Worm (Caenorhabditis elegans) whole organism, late embryonic: ENCODE data around the gene srab-23.

Source experiments
- C08G9.2 ChIP-seq: sonication (generic microtip); optimal IDR thresholded peaks from 2 replicates; lab custom pipeline; 2016; ENCODE audit warnings: mild to moderate bottlenecking, missing genetic modification characterization, moderate library complexity, missing compliant biosample characterization
- C38D4.7 ChIP-seq: fragments of 200-800 bp; sonication (Bioruptor generic); optimal IDR thresholded peaks from 2 replicates; lab custom pipeline; 2018; ENCODE audit warnings: mild to moderate bottlenecking, missing genetic modification characterization, moderate library complexity, missing compliant biosample characterization
- F13H6.1 ChIP-seq: sonication (generic microtip); optimal IDR thresholded peaks from 2 replicates; lab custom pipeline; 2016; ENCODE audit warnings: missing genetic modification characterization, missing compliant biosample characterization
- K02D7.2 ChIP-seq: sonication (generic microtip); optimal IDR thresholded peaks from 2 replicates; lab custom pipeline; 2017; ENCODE audit warnings: mild to moderate bottlenecking, missing genetic modification characterization, missing compliant biosample characterization
- T23F11.4 ChIP-seq: fragments of 200-800 bp; sonication (Bioruptor generic); optimal IDR thresholded peaks from 2 replicates; lab custom pipeline; 2018; ENCODE audit warnings: mild to moderate bottlenecking, missing genetic modification characterization, missing compliant biosample characterization
- ahr-1 ChIP-seq: sonication (generic microtip); optimal IDR thresholded peaks from 2 replicates; lab custom pipeline; 2016; ENCODE audit warnings: missing genetic modification characterization, missing compliant biosample characterization
- ama-1 ChIP-seq: fragments of 150-350 bp; optimal IDR thresholded peaks from 2 replicates; lab custom pipeline; 2014
- ceh-18 ChIP-seq: sonication (generic microtip); optimal IDR thresholded peaks from 2 replicates; lab custom pipeline; 2016; ENCODE audit warnings: missing genetic modification characterization, missing compliant biosample characterization
- ceh-19 ChIP-seq: fragments of 200-800 bp; sonication (Bioruptor generic); optimal IDR thresholded peaks from 2 replicates; lab custom pipeline; 2018; ENCODE audit warnings: mild to moderate bottlenecking, missing genetic modification characterization, missing compliant biosample characterization
- ceh-34 ChIP-seq: sonication (generic microtip); optimal IDR thresholded peaks from 2 replicates; lab custom pipeline; 2016; ENCODE audit warnings: mild to moderate bottlenecking, missing genetic modification characterization, missing compliant biosample characterization
- ceh-6 ChIP-seq: fragments of 200-800 bp; sonication (Bioruptor generic); optimal IDR thresholded peaks from 2 replicates; lab custom pipeline; 2018; ENCODE audit warnings: mild to moderate bottlenecking, missing genetic modification characterization, missing compliant biosample characterization
- ceh-9 ChIP-seq: sonication (generic microtip); optimal IDR thresholded peaks from 2 replicates; lab custom pipeline; 2016; ENCODE audit warnings: mild to moderate bottlenecking, missing genetic modification characterization, inconsistent platforms, missing compliant biosample characterization
- che-1 ChIP-seq: sonication (generic microtip); optimal IDR thresholded peaks from 2 replicates; lab custom pipeline; 2016; ENCODE audit warnings: mild to moderate bottlenecking, missing genetic modification characterization, missing compliant biosample characterization
- dmd-4 ChIP-seq: sonication (generic microtip); optimal IDR thresholded peaks from 2 replicates; lab custom pipeline; 2016; ENCODE audit warnings: borderline replicate concordance, missing genetic modification characterization, missing compliant biosample characterization
- dve-1 ChIP-seq: sonication (generic microtip); optimal IDR thresholded peaks from 2 replicates; lab custom pipeline; 2017; ENCODE audit warnings: antibody characterized with exemption, mild to moderate bottlenecking, missing genetic modification characterization, missing compliant biosample characterization
- eyg-1 ChIP-seq: sonication (generic microtip); optimal IDR thresholded peaks from 2 replicates; lab custom pipeline; 2016; ENCODE audit warnings: missing genotype, missing genetic modification characterization, missing compliant biosample characterization
- fax-1 ChIP-seq: sonication (generic microtip); optimal IDR thresholded peaks from 2 replicates; lab custom pipeline; 2016; ENCODE audit warnings: missing genotype, missing genetic modification characterization, missing compliant biosample characterization
- fkh-6 ChIP-seq: sonication (generic microtip); optimal IDR thresholded peaks from 2 replicates; lab custom pipeline; 2016; ENCODE audit warnings: missing genetic modification characterization, missing compliant biosample characterization
- gmeb-2 ChIP-seq: sonication (generic microtip); optimal IDR thresholded peaks from 2 replicates; lab custom pipeline; 2016; ENCODE audit warnings: missing genetic modification characterization, inconsistent platforms, missing compliant biosample characterization
- hlh-8 ChIP-seq: sonication (generic microtip); optimal IDR thresholded peaks from 2 replicates; lab custom pipeline; 2016; ENCODE audit warnings: missing genotype, missing genetic modification characterization, missing compliant biosample characterization
- lim-6 ChIP-seq: sonication (generic microtip); optimal IDR thresholded peaks from 2 replicates; lab custom pipeline; 2016; ENCODE audit warnings: missing genetic modification characterization, missing compliant biosample characterization
- lin-11 ChIP-seq: fragments of 200-800 bp; sonication (Bioruptor generic); optimal IDR thresholded peaks from 2 replicates; lab custom pipeline; 2018; ENCODE audit warnings: mild to moderate bottlenecking, missing genetic modification characterization, missing compliant biosample characterization
- nfya-1 ChIP-seq: sonication (generic microtip); optimal IDR thresholded peaks from 2 replicates; lab custom pipeline; 2017; ENCODE audit warnings: missing genetic modification characterization, mild to moderate bottlenecking, missing compliant biosample characterization, antibody characterized with exemption, moderate library complexity
- odd-2 ChIP-seq: sonication (generic microtip); optimal IDR thresholded peaks from 2 replicates; lab custom pipeline; 2017; ENCODE audit warnings: antibody characterized with exemption, mild to moderate bottlenecking, missing genetic modification characterization, missing compliant biosample characterization
- pat-9 ChIP-seq: fragments of 200-800 bp; sonication (Bioruptor generic); optimal IDR thresholded peaks from 2 replicates; lab custom pipeline; 2018; ENCODE audit warnings: mild to moderate bottlenecking, missing genetic modification characterization, moderate library complexity, missing compliant biosample characterization
- pax-1 ChIP-seq: fragments of 150-350 bp; optimal IDR thresholded peaks from 2 replicates; lab custom pipeline; 2014; ENCODE audit warnings: missing biosample characterization, missing genetic modification characterization
- pha-2 ChIP-seq: sonication (generic microtip); optimal IDR thresholded peaks from 2 replicates; lab custom pipeline; 2017; ENCODE audit warnings: mild to moderate bottlenecking, missing genetic modification characterization, missing compliant biosample characterization
- pqm-1 ChIP-seq: sonication (generic microtip); optimal IDR thresholded peaks from 2 replicates; lab custom pipeline; 2016; ENCODE audit warnings: missing genetic modification characterization, missing compliant biosample characterization
- pros-1 ChIP-seq: fragments of 150-350 bp; optimal IDR thresholded peaks from 2 replicates; lab custom pipeline; 2014; ENCODE audit warnings: missing biosample characterization, missing genetic modification reagents, missing genetic modification characterization
- tbx-2 ChIP-seq: sonication (generic microtip); optimal IDR thresholded peaks from 2 replicates; lab custom pipeline; 2016; ENCODE audit warnings: missing genetic modification characterization, missing compliant biosample characterization
- tbx-7 ChIP-seq: sonication (generic microtip); optimal IDR thresholded peaks from 2 replicates; lab custom pipeline; 2016; ENCODE audit warnings: missing genotype, missing genetic modification characterization, missing compliant biosample characterization
- unc-3 ChIP-seq, 2 experiments: fragments of 200-800 bp in 1 of 2; sonication (Bioruptor generic) in 1 of 2; sonication (generic microtip) in 1 of 2; conservative IDR thresholded peaks in 1 of 2; optimal IDR thresholded peaks in 1 of 2; 2 replicates each; pipeline versions ENCODE4 v1.3.6 to Lab custom; 2016 to 2022; ENCODE audit warnings: missing compliant biosample characterization in 2 of 2, missing genetic modification characterization in 2 of 2, missing genetic modification reagents in 1 of 2
- unc-42 ChIP-seq: sonication (generic microtip); optimal IDR thresholded peaks from 2 replicates; lab custom pipeline; 2016; ENCODE audit warnings: missing genotype, missing genetic modification characterization, missing compliant biosample characterization
- unc-55 ChIP-seq: sonication (generic microtip); optimal IDR thresholded peaks from 2 replicates; lab custom pipeline; 2017; ENCODE audit warnings: missing biosample characterization, missing genetic modification reagents, missing genetic modification characterization
- unc-86 ChIP-seq: sonication (generic microtip); optimal IDR thresholded peaks from 2 replicates; lab custom pipeline; 2016; ENCODE audit warnings: missing genetic modification characterization, missing compliant biosample characterization

The srab-23 gene

ce11 chrV:2035545-2035944, at the start of gene srab-23:
TSS of gene srab-23 (minus strand) at chrV:2035645.
- TF ChIP-seq pros-1 (tag; lab: Kevin White, UChicago): no peak
- TF ChIP-seq pax-1 (tag; lab: Kevin White, UChicago): no peak
- TF ChIP-seq ceh-6 (GFP tag; lab: Kevin White, UChicago): no peak
- no peak for TF ChIP-seq ama-1
- TF ChIP-seq ahr-1 (tag; lab: Kevin White, UChicago): no peak
- no peak for TF ChIP-seq che-1
- TF ChIP-seq ceh-34 (tag; lab: Kevin White, UChicago): no peak
- TF ChIP-seq pat-9 (tag; lab: Kevin White, UChicago): no peak
- no peak for TF ChIP-seq ceh-9
- no peak for TF ChIP-seq fax-1 (tag; lab: Kevin White, UChicago)
- no peak for TF ChIP-seq tbx-7
- TF ChIP-seq pqm-1 (tag; lab: Kevin White, UChicago): no peak
- no peak for TF ChIP-seq nfya-1 (tag; lab: Kevin White, UChicago)
- TF ChIP-seq fkh-6 (tag; lab: Kevin White, UChicago): no peak
- no peak for TF ChIP-seq K02D7.2
- TF ChIP-seq F13H6.1: no peak
- no peak for TF ChIP-seq unc-42

DNA sequence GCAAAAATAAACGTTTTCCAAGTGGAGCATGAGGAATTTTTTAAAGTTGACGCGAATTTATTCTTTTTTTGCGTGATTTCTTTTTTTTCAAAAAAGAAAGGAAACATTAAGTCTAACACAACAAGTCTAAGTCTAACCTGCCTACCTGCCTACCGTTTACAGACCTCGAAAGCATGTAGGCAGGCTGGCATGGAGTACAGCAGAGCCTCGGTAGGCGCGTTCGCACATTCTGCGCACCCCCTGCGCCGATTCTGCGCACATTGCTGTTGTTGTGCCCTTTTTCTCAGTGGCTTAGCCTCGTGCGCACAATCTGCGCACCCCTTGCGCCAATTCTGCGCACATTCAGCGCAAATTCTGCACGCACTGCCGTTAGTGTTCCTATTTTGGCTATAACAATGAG, 48.4 kb upstream of the srab-23 start:
- TF ChIP-seq dve-1 (no peak), ceh-19 (GFP tag; lab: Kevin White, UChicago) (no peak), fax-1 (tag; lab: Kevin White, UChicago) (no peak), dmd-4 (tag; lab: Kevin White, UChicago) (no peak), lim-6 (no peak), T23F11.4 (GFP tag; lab: Kevin White, UChicago) (no peak)

ce11 chrV:2081894-2082293, 46.4 kb upstream of the srab-23 start:
- TF ChIP-seq eyg-1 (tag; lab: Kevin White, UChicago): no peak
- TF ChIP-seq ama-1: no peak
- TF ChIP-seq hlh-8 (tag; lab: Kevin White, UChicago): peak; percentile 16

DNA sequence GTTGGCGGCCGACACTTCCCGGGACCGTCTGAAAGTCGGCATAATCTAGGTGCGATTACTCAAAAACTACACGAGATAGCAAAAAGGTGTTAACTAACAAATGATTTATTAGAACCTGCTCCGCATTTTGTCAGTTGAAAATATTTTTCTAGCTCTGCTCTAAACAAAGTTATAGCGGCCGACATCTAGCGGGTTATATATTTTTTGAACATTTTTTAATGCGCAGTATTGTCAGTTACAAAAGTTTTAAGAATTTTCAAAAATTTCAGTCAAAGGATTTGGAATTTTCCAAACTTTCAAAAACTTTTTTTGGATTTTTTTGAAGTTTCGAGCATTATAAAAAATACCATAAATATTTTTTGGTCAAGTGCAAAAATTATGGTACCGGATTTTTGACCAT, 45.8 kb upstream of the srab-23 start:
- TF ChIP-seq C38D4.7 (GFP tag; lab: Kevin White, UChicago) (no peak), fax-1 (tag; lab: Kevin White, UChicago) (no peak), odd-2 (tag; lab: Kevin White, UChicago) (no peak), unc-55 (GFP tag; lab: Kevin White, UChicago) (no peak), C08G9.2 (tag; lab: Kevin White, UChicago) (no peak), lin-11 (tag; lab: Kevin White, UChicago) (no peak), fkh-6 (tag; lab: Kevin White, UChicago) (no peak)

- TF ChIP-seq unc-55 (GFP tag; lab: Kevin White, UChicago) (peak; percentile 50), unc-3 (GFP tag; conservative IDR thresholded peaks at IDR 0.05; lab: Robert Waterston, UW) (no peak), unc-3 (tag; optimal IDR thresholded peaks at IDR 0.05; lab: Kevin White, UChicago) (no peak), ceh-18 (tag; lab: Kevin White, UChicago) (peak; percentile 17), unc-86 (tag; lab: Kevin White, UChicago) (no peak)
- TF ChIP-seq, all 69 proteins: peak for 2
Measured at ce11 chrV:2076043-2076442, 40.6 kb upstream of the srab-23 start.

- TF ChIP-seq tbx-2 (tag; lab: Kevin White, UChicago): no peak
- TF ChIP-seq pha-2 (tag; lab: Kevin White, UChicago): no peak
- no peak for TF ChIP-seq ceh-9
- TF ChIP-seq gmeb-2: no peak
- TF ChIP-seq ceh-19 (GFP tag; lab: Kevin White, UChicago): no peak
Measured at ce11 chrV:2072807-2073206, 37.4 kb upstream of the srab-23 start, which contains the start of gene Y40B10A.9. TSS of gene Y40B10A.9 (minus strand) at chrV:2072907.
